Fruit fly (Drosophila melanogaster): ENCODE measurements around the gene CG5151.

The CG5151 gene

dm6 chr3L:16113607-16114337, 50.7 kb downstream of the CG5151 start:
- no peak for TF ChIP-seq noc (tag; optimal IDR thresholded peaks at IDR 0.05)

dm6 chr3L:16113003-16113606, 51.4 kb downstream of the CG5151 start, which contains the start of gene Taf4:
Taf4 (plus strand) TSS chr3L:16113212.
- no peak for TF ChIP-seq noc (tag; optimal IDR thresholded peaks at IDR 0.05)

- TF ChIP-seq noc (tag; optimal IDR thresholded peaks at IDR 0.05): no peak
Measured at dm6 chr3L:16112069-16112820, 52.3 kb downstream of the CG5151 start, which contains the start of gene Zn72D. Zn72D (minus strand) TSS chr3L:16112626.

dm6 chr3L:16105528-16105927, 59.0 kb downstream of the CG5151 start, which contains the start of the genes IntS9 and CG43295:
IntS9 (minus strand) TSS chr3L:16105627.
CG43295 (plus strand) TSS chr3L:16105852.
- TF ChIP-seq noc (tag; optimal IDR thresholded peaks at IDR 0.05): no peak

- no peak for TF ChIP-seq noc (tag; optimal IDR thresholded peaks at IDR 0.05)
Measured at dm6 chr3L:16100059-16100458, 64.4 kb downstream of the CG5151 start, which contains the start of gene IleRS-m. IleRS-m (plus strand) TSS chr3L:16100280.

- no peak for TF ChIP-seq noc (tag; optimal IDR thresholded peaks at IDR 0.05)
Measured at dm6 chr3L:16097393-16097884, 67.1 kb downstream of the CG5151 start, which contains the start of the genes CG13074 and ATPsynbetaL. CG13074 (minus strand) TSS chr3L:16097493. ATPsynbetaL (plus strand) TSS chr3L:16097834.

dm6 chr3L:16090330-16090803, 74.1 kb downstream of the CG5151 start, which contains the start of the genes CG5235 and ClC-c:
CG5235 (minus strand) TSS chr3L:16090392.
ClC-c (plus strand) TSS chr3L:16090454.
- TF ChIP-seq noc (tag; optimal IDR thresholded peaks at IDR 0.05): peak; percentile 39
